Worm (Caenorhabditis elegans) whole organism, early embryonic: Measurements from ENCODE around the gene fog-2.

Source experiments
- B0310.2 ChIP-seq: sonication (generic microtip); optimal IDR thresholded peaks from 2 replicates; lab custom pipeline; 2016; ENCODE audit warnings: mild to moderate bottlenecking, missing genetic modification characterization, missing compliant biosample characterization
- F13C5.2 ChIP-seq: sonication (generic microtip); optimal IDR thresholded peaks from 2 replicates; lab custom pipeline; 2017; ENCODE audit warnings: mild to moderate bottlenecking, missing genetic modification characterization, inconsistent platforms, missing compliant biosample characterization
- aly-1 ChIP-seq: sonication (generic microtip); optimal IDR thresholded peaks from 2 replicates; lab custom pipeline; 2016; ENCODE audit warnings: missing genetic modification characterization, missing compliant biosample characterization
- ama-1 ChIP-seq: fragments of 150-350 bp; optimal IDR thresholded peaks from 2 replicates; lab custom pipeline; 2014
- ceh-13 ChIP-seq: fragments of 200-800 bp; sonication (Bioruptor generic); optimal IDR thresholded peaks from 2 replicates; lab custom pipeline; 2018; ENCODE audit warnings: mild to moderate bottlenecking, missing genetic modification characterization, missing compliant biosample characterization
- ceh-36 ChIP-seq: sonication (generic microtip); optimal IDR thresholded peaks from 2 replicates; lab custom pipeline; 2016; ENCODE audit warnings: missing genetic modification characterization, inconsistent platforms, missing compliant biosample characterization
- ets-7 ChIP-seq: sonication (generic microtip); optimal IDR thresholded peaks from 2 replicates; lab custom pipeline; 2016; ENCODE audit warnings: missing genotype, missing genetic modification characterization, missing compliant biosample characterization
- flt-1 ChIP-seq: fragments of 200-800 bp; sonication (Bioruptor generic); IDR thresholded peaks from 2 replicates; pipeline ENCODE4 v1.3.6; 2022; ENCODE audit warnings: missing genetic modification characterization, missing compliant biosample characterization
- hmbx-1 ChIP-seq: sonication (generic microtip); optimal IDR thresholded peaks from 2 replicates; lab custom pipeline; 2016; ENCODE audit warnings: mild to moderate bottlenecking, missing genetic modification characterization, missing compliant biosample characterization
- hmg-4 ChIP-seq: fragments of 200-800 bp; sonication (Bioruptor generic); optimal IDR thresholded peaks from 2 replicates; lab custom pipeline; 2018; ENCODE audit warnings: mild to moderate bottlenecking, missing genetic modification characterization, missing compliant biosample characterization
- hnd-1 ChIP-seq: sonication (generic microtip); optimal IDR thresholded peaks from 2 replicates; lab custom pipeline; 2016; ENCODE audit warnings: missing genetic modification characterization, missing compliant biosample characterization
- pes-1 ChIP-seq: fragments of 200-800 bp; sonication (Bioruptor generic); IDR thresholded peaks from 2 replicates; pipeline ENCODE4 v1.3.6; 2022; ENCODE audit warnings: missing genetic modification reagents, missing genetic modification characterization, missing compliant biosample characterization
- scrt-1 ChIP-seq: fragments of 200-800 bp; sonication (Bioruptor generic); IDR thresholded peaks from 2 replicates; pipeline ENCODE4 v1.3.6; 2022; ENCODE audit warnings: missing genetic modification characterization, missing compliant biosample characterization
- sea-1 ChIP-seq: fragments of 200-800 bp; sonication (Bioruptor generic); conservative IDR thresholded peaks from 2 replicates; pipeline ENCODE4 v1.3.6; 2022; ENCODE audit warnings: missing genetic modification characterization, missing compliant biosample characterization
- tbx-11 ChIP-seq: fragments of 200-800 bp; sonication (Bioruptor generic); IDR thresholded peaks from 2 replicates; pipeline ENCODE4 v1.3.6; 2022; ENCODE audit warnings: missing genetic modification characterization, missing compliant biosample characterization
- tbx-37 ChIP-seq: fragments of 200-800 bp; sonication (Bioruptor generic); conservative IDR thresholded peaks from 2 replicates; pipeline ENCODE4 v1.3.6; 2022; ENCODE audit warnings: missing genetic modification reagents, missing genetic modification characterization, missing compliant biosample characterization
- tra-4 ChIP-seq: sonication (generic microtip); optimal IDR thresholded peaks from 2 replicates; lab custom pipeline; 2017; ENCODE audit warnings: missing genetic modification characterization, missing compliant biosample characterization

The fog-2 gene

ce11 chrV:20212584-20212983 lies 13.5 kb downstream of the fog-2 start, which contains the start of gene Y113G7B.12:
Y113G7B.12 (minus strand) TSS chrV:20212684.
- TF ChIP-seq aly-1 (no peak), hmg-4 (GFP tag; lab: Kevin White, UChicago) (no peak), ceh-13 (GFP tag; lab: Kevin White, UChicago) (no peak), ama-1 (no peak), F13C5.2 (tag; lab: Kevin White, UChicago) (no peak), tbx-11 (GFP tag; lab: Robert Waterston, UW) (no peak), pes-1 (GFP tag; lab: Robert Waterston, UW) (no peak), flt-1 (GFP tag; lab: Robert Waterston, UW) (no peak), tra-4 (no peak), ceh-36 (tag; lab: Kevin White, UChicago) (no peak), scrt-1 (GFP tag; lab: Robert Waterston, UW) (no peak), B0310.2 (tag; lab: Kevin White, UChicago) (no peak)

DNA sequence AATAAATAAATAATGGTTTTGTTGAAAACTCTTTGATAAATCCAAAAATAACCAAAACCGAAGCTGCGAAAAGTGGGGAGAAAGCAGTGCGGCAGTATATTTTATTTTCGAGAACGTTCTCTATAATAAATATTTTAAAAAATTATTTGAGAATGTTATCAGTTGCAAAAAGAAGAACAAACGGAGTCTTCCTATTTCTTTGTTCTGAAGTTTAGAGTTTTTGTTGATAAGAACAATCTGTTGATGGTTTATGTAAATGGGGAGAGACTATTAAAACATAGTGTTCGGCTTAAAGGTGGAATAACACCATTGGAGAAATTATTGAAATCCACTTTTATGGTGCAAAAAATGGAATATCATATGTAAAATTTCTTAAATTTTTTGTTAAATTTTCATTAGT lies 14.0 kb downstream of the fog-2 start:
- TF ChIP-seq ceh-36 (tag; lab: Kevin White, UChicago): no peak
- no peak for TF ChIP-seq hmbx-1 (tag; lab: Kevin White, UChicago)
- no peak for TF ChIP-seq B0310.2 (tag; lab: Kevin White, UChicago)
- no peak for TF ChIP-seq tbx-11 (GFP tag; lab: Robert Waterston, UW)
- TF ChIP-seq sea-1 (GFP tag; lab: Robert Waterston, UW): no peak
- TF ChIP-seq tra-4: no peak
- TF ChIP-seq ets-7 (tag; lab: Kevin White, UChicago): no peak
- no peak for TF ChIP-seq ama-1
- TF ChIP-seq ceh-13 (GFP tag; lab: Kevin White, UChicago): no peak
- TF ChIP-seq scrt-1 (GFP tag; lab: Robert Waterston, UW): no peak
- no peak for TF ChIP-seq tbx-37
- no peak for TF ChIP-seq aly-1
- no peak for TF ChIP-seq F13C5.2 (tag; lab: Kevin White, UChicago)
- TF ChIP-seq pes-1 (GFP tag; lab: Robert Waterston, UW): no peak
- no peak for TF ChIP-seq hmg-4 (GFP tag; lab: Kevin White, UChicago)

DNA sequence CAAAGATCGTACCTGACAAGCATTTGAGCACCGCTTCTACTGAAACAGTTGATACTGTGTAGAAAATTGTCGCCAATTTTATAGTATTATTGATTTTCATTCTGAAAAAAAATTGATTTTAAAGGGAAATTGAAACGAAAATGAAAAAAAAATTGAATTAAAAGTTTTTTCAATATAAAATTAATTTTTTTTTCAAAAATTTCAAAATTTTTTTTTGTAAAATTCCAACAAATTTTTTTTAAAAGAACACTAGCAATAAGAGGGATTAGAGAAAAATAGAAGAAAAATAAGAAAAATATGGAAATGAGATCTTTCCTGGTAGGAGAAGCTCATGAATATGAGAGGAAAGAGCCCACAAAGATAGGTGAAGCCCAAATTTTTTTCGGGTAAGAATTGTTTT lies 16.1 kb downstream of the fog-2 start, which contains the start of gene Y113G7B.11:
Gene Y113G7B.11 (minus strand): TSS at position 101 of the 400 bp plus-strand sequence.
- TF ChIP-seq ceh-36 (tag; lab: Kevin White, UChicago) (no peak), hmbx-1 (tag; lab: Kevin White, UChicago) (no peak), aly-1 (no peak), hmg-4 (GFP tag; lab: Kevin White, UChicago) (no peak), tbx-11 (GFP tag; lab: Robert Waterston, UW) (no peak), sea-1 (GFP tag; lab: Robert Waterston, UW) (no peak), B0310.2 (tag; lab: Kevin White, UChicago) (no peak)

- TF ChIP-seq ets-7 (tag; lab: Kevin White, UChicago): no peak
- no peak for TF ChIP-seq hnd-1
- TF ChIP-seq tbx-37: no peak
- TF ChIP-seq tbx-11 (GFP tag; lab: Robert Waterston, UW): no peak
- TF ChIP-seq B0310.2 (tag; lab: Kevin White, UChicago): no peak
- TF ChIP-seq hmg-4 (GFP tag; lab: Kevin White, UChicago): no peak
- TF ChIP-seq pes-1 (GFP tag; lab: Robert Waterston, UW): no peak
- TF ChIP-seq F13C5.2 (tag; lab: Kevin White, UChicago): no peak
- no peak for TF ChIP-seq aly-1
Observed at ce11 chrV:20220604-20221003, 21.6 kb downstream of the fog-2 start.

ce11 chrV:20223725-20224124 lies 24.7 kb downstream of the fog-2 start:
- TF ChIP-seq tra-4 (no peak), flt-1 (GFP tag; lab: Robert Waterston, UW) (no peak), aly-1 (no peak), B0310.2 (tag; lab: Kevin White, UChicago) (no peak), sea-1 (GFP tag; lab: Robert Waterston, UW) (no peak), scrt-1 (GFP tag; lab: Robert Waterston, UW) (no peak), hmbx-1 (tag; lab: Kevin White, UChicago) (no peak), tbx-11 (GFP tag; lab: Robert Waterston, UW) (no peak), ama-1 (no peak), hnd-1 (no peak), ceh-36 (tag; lab: Kevin White, UChicago) (no peak)

ce11 chrV:20225312-20225711 lies 26.3 kb downstream of the fog-2 start:
- TF ChIP-seq ama-1 (no peak), F13C5.2 (tag; lab: Kevin White, UChicago) (no peak), hmbx-1 (tag; lab: Kevin White, UChicago) (no peak), hmg-4 (GFP tag; lab: Kevin White, UChicago) (no peak), tbx-37 (no peak), ets-7 (tag; lab: Kevin White, UChicago) (no peak), flt-1 (GFP tag; lab: Robert Waterston, UW) (no peak), scrt-1 (GFP tag; lab: Robert Waterston, UW) (no peak), B0310.2 (tag; lab: Kevin White, UChicago) (no peak), tra-4 (no peak), ceh-13 (GFP tag; lab: Kevin White, UChicago) (no peak), pes-1 (GFP tag; lab: Robert Waterston, UW) (no peak), tbx-11 (GFP tag; lab: Robert Waterston, UW) (no peak), ceh-36 (tag; lab: Kevin White, UChicago) (no peak), sea-1 (GFP tag; lab: Robert Waterston, UW) (no peak), hnd-1 (no peak), aly-1 (no peak)

ce11 chrV:20233743-20234142 lies 34.7 kb downstream of the fog-2 start, which contains the start of gene Y113G7B.15:
Y113G7B.15 (minus strand) TSS chrV:20233843.
- no peak for TF ChIP-seq hnd-1
- TF ChIP-seq tbx-37: no peak
- no peak for TF ChIP-seq hmg-4 (GFP tag; lab: Kevin White, UChicago)
- no peak for TF ChIP-seq F13C5.2 (tag; lab: Kevin White, UChicago)
- no peak for TF ChIP-seq ama-1
- no peak for TF ChIP-seq sea-1 (GFP tag; lab: Robert Waterston, UW)
- no peak for TF ChIP-seq flt-1 (GFP tag; lab: Robert Waterston, UW)
- TF ChIP-seq ets-7 (tag; lab: Kevin White, UChicago): no peak
- TF ChIP-seq tbx-11 (GFP tag; lab: Robert Waterston, UW): no peak
